Worm (Caenorhabditis elegans) whole organism, early embryonic: Measurements from ENCODE around the gene taco-1.

Source experiments
- ama-1 ChIP-seq: fragments of 150-350 bp; optimal IDR thresholded peaks from 2 replicates; lab custom pipeline; 2014
- ceh-13 ChIP-seq: fragments of 200-800 bp; sonication (Bioruptor generic); optimal IDR thresholded peaks from 2 replicates; lab custom pipeline; 2018; ENCODE audit warnings: mild to moderate bottlenecking, missing genetic modification characterization, missing compliant biosample characterization
- hmg-4 ChIP-seq: fragments of 200-800 bp; sonication (Bioruptor generic); optimal IDR thresholded peaks from 2 replicates; lab custom pipeline; 2018; ENCODE audit warnings: mild to moderate bottlenecking, missing genetic modification characterization, missing compliant biosample characterization
- tbx-11 ChIP-seq: fragments of 200-800 bp; sonication (Bioruptor generic); IDR thresholded peaks from 2 replicates; pipeline ENCODE4 v1.3.6; 2022; ENCODE audit warnings: missing genetic modification characterization, missing compliant biosample characterization

DNA sequence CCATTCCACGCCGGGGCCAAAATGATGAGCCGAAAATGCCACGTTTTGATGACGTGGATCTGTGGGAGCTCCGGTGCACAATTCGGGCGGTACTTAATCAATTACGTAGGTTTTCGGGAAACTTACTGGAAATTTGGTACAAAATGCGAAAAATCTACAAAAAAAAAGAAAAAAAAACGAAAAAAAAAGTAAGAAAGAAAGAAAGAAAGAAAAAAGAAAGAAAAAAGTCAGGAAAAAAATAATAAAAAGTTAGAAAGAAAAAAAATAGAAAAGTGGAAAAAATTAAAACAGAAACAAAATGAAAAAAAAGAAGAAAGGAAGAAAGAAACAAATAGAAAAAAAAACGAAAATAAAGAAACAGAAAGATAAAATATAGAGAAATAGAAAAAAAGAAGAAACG lies 29.0 kb downstream of the taco-1 start:
- TF ChIP-seq ama-1 (no peak), ceh-13 (GFP tag; lab: Kevin White, UChicago) (no peak), hmg-4 (GFP tag; lab: Kevin White, UChicago) (no peak), tbx-11 (GFP tag; lab: Robert Waterston, UW) (no peak)
